Worm (Caenorhabditis elegans) whole organism, L4 larva: ENCODE measurements around the gene M6.4.

ENCODE experiments used
- attf-4 ChIP-seq: sonication (generic microtip); optimal IDR thresholded peaks from 3 replicates; lab custom pipeline; 2017; ENCODE audit warnings: missing biosample characterization, missing genetic modification characterization
- ceh-82 ChIP-seq: sonication (generic microtip); optimal IDR thresholded peaks from 2 replicates; lab custom pipeline; 2017; ENCODE audit warnings: missing biosample characterization, missing genetic modification characterization
- dmd-9 ChIP-seq: fragments of 200-800 bp; sonication (Bioruptor generic); IDR thresholded peaks from 2 replicates; pipeline ENCODE4 v1.3.6; 2022; ENCODE audit warnings: missing genetic modification reagents, missing genetic modification characterization, missing compliant biosample characterization
- jun-1 ChIP-seq: fragments of 150-350 bp; optimal IDR thresholded peaks from 2 replicates; lab custom pipeline; 2014; ENCODE audit warnings: missing biosample characterization, missing genetic modification reagents, missing genetic modification characterization
- lin-1 ChIP-seq: fragments of 200-800 bp; sonication (Bioruptor generic); IDR thresholded peaks from 2 replicates; pipeline ENCODE4 v1.3.6; 2022; ENCODE audit warnings: missing genetic modification reagents, missing genetic modification characterization, missing compliant biosample characterization
- mes-2 ChIP-seq: sonication (generic microtip); optimal IDR thresholded peaks from 2 replicates; lab custom pipeline; 2016; ENCODE audit warnings: missing genotype, mild to moderate bottlenecking, missing genetic modification characterization, missing compliant biosample characterization; ENCODE audit not compliant: poor library complexity, severe bottlenecking
- nhr-25 ChIP-seq: sonication (generic microtip); optimal IDR thresholded peaks from 2 replicates; lab custom pipeline; 2017; ENCODE audit warnings: missing genetic modification characterization, mild to moderate bottlenecking, missing compliant biosample characterization, antibody characterized with exemption, moderate library complexity, borderline replicate concordance; ENCODE audit not compliant: insufficient read depth
- pha-4 ChIP-seq, 2 experiments: fragments of 150-350 bp in 1 of 2; fragments of 200-800 bp in 1 of 2; sonication (Bioruptor generic) in 1 of 2; IDR thresholded peaks in 1 of 2; optimal IDR thresholded peaks in 1 of 2; 2 replicates each; pipeline versions ENCODE4 v1.3.6 to Lab custom; 2014 to 2022; ENCODE audit warnings: missing genetic modification characterization in 2 of 2, missing genetic modification reagents in 2 of 2, missing biosample characterization in 1 of 2, missing compliant biosample characterization in 1 of 2
- unc-130 ChIP-seq: sonication (generic microtip); optimal IDR thresholded peaks from 2 replicates; lab custom pipeline; 2016; ENCODE audit warnings: missing genetic modification reagents, missing genetic modification characterization, missing compliant biosample characterization
- unc-62 ChIP-seq, 3 experiments: fragments of 150-350 bp in 1 of 3; sonication (generic microtip); optimal IDR thresholded peaks in 2 of 3; peaks in 1 of 3; 1 replicate in 1 of 3; 2 replicates in 2 of 3; lab custom pipeline; 2014 to 2017; ENCODE audit warnings: missing biosample characterization in 3 of 3, missing genetic modification characterization in 3 of 3, missing genetic modification reagents in 3 of 3, missing genotype in 1 of 3

DNA sequence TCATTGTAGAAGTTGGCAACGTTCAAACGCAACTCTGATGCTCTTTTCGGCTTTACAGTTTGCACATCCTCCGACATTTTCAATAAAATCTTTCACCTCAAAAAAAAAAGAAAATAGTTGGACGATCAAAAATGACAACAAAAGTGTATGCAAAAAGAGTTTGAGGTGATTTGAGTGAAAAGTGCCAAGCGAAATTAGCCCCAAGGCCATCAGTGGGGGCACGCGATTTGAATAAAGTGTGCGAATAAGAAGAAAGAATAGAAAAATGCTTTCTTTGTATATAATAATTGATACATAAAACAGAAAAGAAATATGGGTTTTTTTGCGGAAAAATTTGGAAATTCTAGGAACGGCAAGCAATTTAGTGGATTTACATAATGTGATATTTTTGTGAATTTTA is 37.1 kb downstream of the M6.4 start, which contains the start of gene T19D7.5:
- TF ChIP-seq pha-4 (GFP tag; IDR thresholded peaks at IDR 0.05; lab: Robert Waterston, UW) = no peak
- no peak for TF ChIP-seq pha-4 (tag; optimal IDR thresholded peaks at IDR 0.05; lab: Kevin White, UChicago)
- TF ChIP-seq unc-62 (GFP tag; optimal IDR thresholded peaks at IDR 0.05 in 1 of 2; lab: Kevin White, UChicago) = no peak
- TF ChIP-seq unc-62 (tag; optimal IDR thresholded peaks at IDR 0.05; lab: Kevin White, UChicago) = no peak
- no peak for TF ChIP-seq ceh-82
- no peak for TF ChIP-seq attf-4 (tag; lab: Kevin White, UChicago)
- TF ChIP-seq unc-130 (GFP tag; lab: Kevin White, UChicago) = no peak
- no peak for TF ChIP-seq lin-1 (GFP tag; lab: Robert Waterston, UW)
- no peak for TF ChIP-seq dmd-9 (GFP tag; lab: Robert Waterston, UW)
- TF ChIP-seq mes-2 (tag; lab: Kevin White, UChicago) = no peak
- no peak for TF ChIP-seq jun-1 (tag; lab: Kevin White, UChicago)
- TF ChIP-seq nhr-25 (tag; lab: Kevin White, UChicago) = no peak
